Fruit fly (Drosophila melanogaster): ENCODE measurements around the gene Plzf.

The Plzf gene

DNA sequence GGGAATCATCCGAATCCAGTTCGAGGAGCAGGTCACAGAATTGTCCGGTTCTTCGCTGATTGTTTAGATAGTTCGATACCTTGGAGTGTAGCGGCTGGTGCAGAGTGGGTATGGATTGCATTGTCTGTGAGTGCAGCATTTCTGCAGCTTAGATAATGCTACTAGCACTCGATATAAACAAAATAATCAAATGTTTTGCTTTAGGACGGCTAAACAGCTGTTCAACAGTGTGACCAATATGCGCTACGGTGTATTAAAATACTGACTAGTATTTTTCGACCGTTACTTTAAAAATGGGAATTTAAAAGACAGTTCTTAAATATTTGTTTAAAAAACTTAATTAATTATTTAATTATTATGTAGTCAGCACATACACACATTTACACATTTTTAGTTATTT is at the start of gene Plzf:
Plzf (minus strand) TSS at position 196 of the 400 bp plus-strand sequence.
- TF ChIP-seq Dll (optimal IDR thresholded peaks at IDR 0.05) (no peak), CG8478 (optimal IDR thresholded peaks at IDR 0.05) (no peak), psq (optimal IDR thresholded peaks at IDR 0.05) (no peak), EcR (GFP tag; optimal IDR thresholded peaks at IDR 0.05) (no peak), pan (optimal IDR thresholded peaks at IDR 0.05) (no peak), usp (GFP tag; optimal IDR thresholded peaks at IDR 0.05) (no peak)

DNA sequence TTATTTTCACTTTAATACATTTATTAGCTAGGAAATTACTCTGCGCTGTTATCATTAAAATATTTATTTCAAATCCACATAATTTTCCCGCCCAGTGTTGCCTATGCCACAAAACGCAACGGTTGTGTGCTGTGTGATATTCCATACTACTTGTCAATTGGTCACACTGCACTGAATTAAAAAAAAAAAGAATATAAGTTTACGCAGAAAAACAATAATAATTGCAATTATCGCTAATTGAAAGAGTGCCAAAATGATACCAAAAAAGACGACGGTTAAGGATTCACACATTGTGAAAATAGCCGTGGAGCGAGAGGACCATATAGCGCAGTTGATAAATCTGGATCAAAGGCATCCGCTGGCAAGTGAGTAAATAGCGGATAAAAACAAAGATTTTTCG is 49.0 kb upstream of the Plzf start, which contains the start of gene Ced-12:
Ced-12 (plus strand) TSS at position 141 of the 400 bp plus-strand sequence.
- no peak for TF ChIP-seq pan (optimal IDR thresholded peaks at IDR 0.05)

DNA sequence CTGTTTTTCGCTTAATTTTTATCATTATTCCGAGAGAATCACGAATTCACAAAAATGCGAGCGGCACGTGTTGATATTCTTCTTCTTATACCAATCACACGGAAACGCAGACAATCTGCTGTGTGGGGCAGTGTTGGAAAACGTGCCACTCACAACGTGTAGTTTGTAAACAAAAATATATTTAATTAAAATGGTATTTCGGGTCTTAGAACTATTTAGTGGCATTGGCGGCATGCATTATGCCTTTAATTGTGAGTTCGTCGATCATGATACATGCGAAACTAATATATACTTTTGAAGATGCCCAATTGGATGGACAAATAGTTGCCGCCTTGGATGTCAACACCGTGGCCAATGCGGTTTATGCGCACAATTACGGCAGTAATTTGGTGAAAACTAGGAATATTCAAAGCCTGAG is 47.7 kb upstream of the Plzf start, which contains the start of the genes CG6712 and Mt2:
CG6712 (minus strand) TSS at position 116 of the 418 bp plus-strand sequence.
Mt2 (plus strand) TSS at position 130 of the 418 bp plus-strand sequence.
- TF ChIP-seq pan (optimal IDR thresholded peaks at IDR 0.05), result no peak
- TF ChIP-seq psq (optimal IDR thresholded peaks at IDR 0.05), result no peak
- no peak for TF ChIP-seq CG8478 (optimal IDR thresholded peaks at IDR 0.05)
- TF ChIP-seq usp (GFP tag; optimal IDR thresholded peaks at IDR 0.05), result no peak
- no peak for TF ChIP-seq EcR (GFP tag; optimal IDR thresholded peaks at IDR 0.05)
- no peak for TF ChIP-seq Dll (optimal IDR thresholded peaks at IDR 0.05)

DNA sequence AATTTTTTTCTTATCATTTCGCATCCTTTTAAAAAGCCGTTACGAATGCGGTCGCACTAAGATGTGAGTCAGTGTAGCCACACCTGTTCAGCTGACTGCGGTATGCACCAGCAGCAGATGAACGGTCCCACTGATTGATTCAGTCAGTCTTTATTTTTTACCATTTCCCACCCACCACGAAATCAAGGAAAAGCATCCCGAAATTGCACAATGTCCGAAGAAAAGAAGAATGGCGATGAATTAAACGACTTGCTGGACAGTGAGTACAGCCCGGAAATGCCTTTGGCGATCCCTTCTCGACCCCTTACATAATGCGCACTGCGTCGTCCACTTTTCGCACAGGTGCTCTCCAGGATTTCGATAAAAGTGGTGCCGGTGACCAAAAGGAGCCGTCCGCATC is 44.9 kb upstream of the Plzf start:
- TF ChIP-seq Dll (optimal IDR thresholded peaks at IDR 0.05), result no peak
- no peak for TF ChIP-seq pan (optimal IDR thresholded peaks at IDR 0.05)
- no peak for TF ChIP-seq CG8478 (optimal IDR thresholded peaks at IDR 0.05)
- no peak for TF ChIP-seq usp (GFP tag; optimal IDR thresholded peaks at IDR 0.05)
- TF ChIP-seq EcR (GFP tag; optimal IDR thresholded peaks at IDR 0.05), result no peak
- no peak for TF ChIP-seq psq (optimal IDR thresholded peaks at IDR 0.05)

DNA sequence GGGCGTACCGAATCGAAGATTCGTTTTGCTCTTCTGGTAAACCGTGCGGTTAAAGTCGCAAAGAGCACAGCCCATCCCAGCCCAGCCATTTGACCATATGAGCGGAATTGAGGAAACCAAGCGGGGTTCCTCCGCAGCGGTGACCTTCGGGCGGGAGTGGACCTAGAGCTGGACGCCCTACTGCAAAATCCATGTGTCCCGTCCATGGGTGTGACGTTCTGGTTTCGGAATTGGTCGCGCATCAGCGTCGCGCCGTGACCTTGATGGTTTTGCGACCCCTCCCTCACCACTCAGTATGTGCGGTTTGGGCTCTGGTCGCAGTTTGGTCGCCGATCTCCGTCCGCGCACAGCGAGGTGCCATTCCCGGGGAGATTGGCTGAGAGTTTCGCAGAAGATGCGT is 44.0 kb upstream of the Plzf start:
- TF ChIP-seq pan (optimal IDR thresholded peaks at IDR 0.05) (no peak), usp (GFP tag; optimal IDR thresholded peaks at IDR 0.05) (no peak), Dll (optimal IDR thresholded peaks at IDR 0.05) (no peak), psq (optimal IDR thresholded peaks at IDR 0.05) (no peak), CG8478 (optimal IDR thresholded peaks at IDR 0.05) (no peak), EcR (GFP tag; optimal IDR thresholded peaks at IDR 0.05) (no peak)

DNA sequence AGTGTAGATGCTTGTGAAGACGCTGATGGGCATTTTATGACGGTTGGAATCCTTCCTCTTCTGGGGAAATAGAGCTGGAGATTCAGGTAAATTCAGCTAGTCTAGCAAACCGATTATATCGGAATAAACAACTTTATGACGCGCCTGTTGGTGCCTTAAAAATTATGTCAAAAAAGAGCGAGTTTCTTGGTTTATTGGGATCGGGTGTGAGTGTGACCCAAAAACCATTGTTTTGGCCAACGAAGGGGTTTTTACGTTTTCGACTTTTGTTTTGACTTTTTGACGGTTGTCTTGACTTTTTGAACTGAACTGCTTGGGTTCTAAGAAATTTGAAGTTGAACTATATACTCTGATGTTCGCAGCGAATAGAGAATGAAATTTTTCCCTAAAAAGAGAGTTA is 43.3 kb upstream of the Plzf start:
- TF ChIP-seq psq (optimal IDR thresholded peaks at IDR 0.05) (no peak), pan (optimal IDR thresholded peaks at IDR 0.05) (no peak), Dll (optimal IDR thresholded peaks at IDR 0.05) (no peak), EcR (GFP tag; optimal IDR thresholded peaks at IDR 0.05) (no peak), CG8478 (optimal IDR thresholded peaks at IDR 0.05) (no peak), usp (GFP tag; optimal IDR thresholded peaks at IDR 0.05) (no peak)

DNA sequence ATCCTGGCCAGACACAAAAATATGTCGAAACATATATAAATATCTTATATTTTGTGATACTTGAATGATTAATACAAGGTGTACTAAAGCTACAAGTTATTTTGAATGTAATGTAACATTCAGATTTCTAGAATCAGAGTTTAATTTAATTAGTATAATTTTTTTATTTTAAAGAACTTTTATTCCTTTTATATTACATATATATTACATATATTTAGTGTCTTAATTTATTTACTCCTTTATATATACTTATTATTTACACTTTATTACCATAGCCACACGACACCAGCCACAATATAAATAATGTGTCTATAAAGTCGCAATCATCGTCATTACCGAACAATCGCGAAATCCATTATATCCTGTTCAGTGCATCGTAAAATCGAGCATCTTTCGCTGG is 42.8 kb upstream of the Plzf start, which contains the start of gene Pex19:
Pex19 (plus strand) TSS at position 301 of the 400 bp plus-strand sequence.
- TF ChIP-seq pan (optimal IDR thresholded peaks at IDR 0.05), result no peak
- no peak for TF ChIP-seq Dll (optimal IDR thresholded peaks at IDR 0.05)
- TF ChIP-seq CG8478 (optimal IDR thresholded peaks at IDR 0.05), result no peak
- no peak for TF ChIP-seq psq (optimal IDR thresholded peaks at IDR 0.05)
- TF ChIP-seq usp (GFP tag; optimal IDR thresholded peaks at IDR 0.05), result no peak

DNA sequence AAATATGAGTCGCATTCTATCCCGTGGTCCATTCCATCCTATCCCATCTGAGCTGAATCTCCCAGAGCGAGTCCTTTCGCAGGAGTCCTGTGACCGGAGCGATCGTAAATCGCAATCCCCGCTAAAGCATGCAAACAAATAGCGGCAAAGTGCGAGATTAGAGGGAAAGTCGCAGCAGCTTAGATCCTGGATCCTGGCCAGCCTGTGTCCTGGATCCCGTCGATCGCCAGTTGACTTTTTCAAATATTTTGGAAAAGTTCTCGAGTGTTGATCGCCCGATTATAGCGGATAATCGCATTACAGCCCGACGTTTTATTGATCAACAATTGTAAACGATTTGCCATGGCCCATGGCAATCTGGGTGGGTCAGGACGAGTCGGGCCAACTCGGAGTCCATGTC is 40.4 kb upstream of the Plzf start:
- TF ChIP-seq EcR (GFP tag; optimal IDR thresholded peaks at IDR 0.05), result no peak
- TF ChIP-seq Dll (optimal IDR thresholded peaks at IDR 0.05), result no peak
- no peak for TF ChIP-seq CG8478 (optimal IDR thresholded peaks at IDR 0.05)
- TF ChIP-seq usp (GFP tag; optimal IDR thresholded peaks at IDR 0.05), result no peak
- TF ChIP-seq pan (optimal IDR thresholded peaks at IDR 0.05), result no peak
- no peak for TF ChIP-seq psq (optimal IDR thresholded peaks at IDR 0.05)

DNA sequence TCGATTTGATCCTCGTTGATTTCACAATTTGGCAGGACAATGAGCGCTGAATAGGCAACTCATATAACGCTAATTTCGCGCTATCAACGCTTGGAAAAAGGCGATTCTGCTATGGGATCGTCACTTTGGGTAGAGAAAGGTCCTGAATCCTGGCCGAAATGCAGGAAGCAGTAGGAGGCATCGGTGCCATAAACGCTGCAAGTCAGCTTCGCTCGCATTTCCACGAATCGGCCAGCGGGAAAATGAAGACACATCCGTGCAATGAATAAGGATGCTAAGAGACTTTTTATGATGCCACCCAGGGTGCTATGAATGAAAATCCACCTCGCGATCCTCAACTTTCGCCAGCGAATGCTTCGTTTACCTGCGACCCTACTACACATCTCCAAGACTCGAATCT is 38.7 kb upstream of the Plzf start:
- no peak for TF ChIP-seq CG8478 (optimal IDR thresholded peaks at IDR 0.05)
- no peak for TF ChIP-seq usp (GFP tag; optimal IDR thresholded peaks at IDR 0.05)

DNA sequence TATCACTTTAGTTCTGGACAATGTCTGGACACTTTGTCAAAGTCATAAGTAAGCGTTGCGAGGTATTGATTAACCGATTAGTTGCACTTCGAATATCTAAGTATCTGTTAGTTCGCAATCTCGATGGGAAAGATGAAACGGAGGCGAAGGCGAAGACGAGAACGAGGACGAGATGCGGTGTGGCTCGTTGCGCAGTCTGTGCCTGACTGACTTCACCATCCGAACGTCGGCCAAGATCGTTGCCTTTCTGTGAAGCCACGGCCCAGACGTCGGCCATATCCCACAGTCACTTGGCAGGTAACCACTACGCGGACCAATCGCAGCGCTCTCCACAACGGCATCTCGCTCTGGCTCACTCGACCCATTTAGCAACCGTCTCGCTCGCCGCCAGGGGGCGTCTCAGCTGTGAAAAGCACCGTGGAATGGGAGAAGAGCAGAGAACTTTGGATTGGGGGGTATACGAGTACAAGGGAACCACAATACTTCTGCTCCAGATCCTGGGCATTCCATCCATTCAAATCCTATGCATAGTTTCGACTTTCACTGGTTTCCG is 37.0 kb upstream of the Plzf start, which contains the start of gene prd:
prd (minus strand) TSS at position 209 of the 553 bp plus-strand sequence.
- no peak for TF ChIP-seq usp (GFP tag; optimal IDR thresholded peaks at IDR 0.05)
- no peak for TF ChIP-seq Dll (optimal IDR thresholded peaks at IDR 0.05)
- TF ChIP-seq EcR (GFP tag; optimal IDR thresholded peaks at IDR 0.05), result no peak
- TF ChIP-seq psq (optimal IDR thresholded peaks at IDR 0.05), result no peak
- no peak for TF ChIP-seq pan (optimal IDR thresholded peaks at IDR 0.05)
- no peak for TF ChIP-seq CG8478 (optimal IDR thresholded peaks at IDR 0.05)

DNA sequence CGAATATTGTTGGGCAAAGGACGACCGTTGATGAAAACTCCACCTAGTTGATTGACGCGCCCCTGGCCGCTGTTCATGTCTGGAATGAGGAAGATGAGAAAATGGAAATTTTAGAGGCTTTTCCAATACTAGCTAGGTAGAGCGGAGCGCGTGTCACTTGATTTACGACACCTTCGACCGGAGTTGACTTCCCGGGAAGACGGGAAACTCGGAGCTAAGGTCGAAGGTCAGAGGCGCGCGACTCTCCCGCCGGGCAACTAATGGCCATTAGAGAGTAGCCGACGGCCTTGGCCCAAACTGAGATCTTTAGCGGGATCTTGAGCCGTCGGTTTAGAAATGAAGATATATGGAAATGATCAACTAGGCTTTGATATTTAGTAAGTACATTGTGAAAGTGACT is 36.3 kb upstream of the Plzf start:
- TF ChIP-seq usp (GFP tag; optimal IDR thresholded peaks at IDR 0.05) (no peak), EcR (GFP tag; optimal IDR thresholded peaks at IDR 0.05) (no peak), Dll (optimal IDR thresholded peaks at IDR 0.05) (no peak), CG8478 (optimal IDR thresholded peaks at IDR 0.05) (no peak), psq (optimal IDR thresholded peaks at IDR 0.05) (no peak), pan (optimal IDR thresholded peaks at IDR 0.05) (no peak)

DNA sequence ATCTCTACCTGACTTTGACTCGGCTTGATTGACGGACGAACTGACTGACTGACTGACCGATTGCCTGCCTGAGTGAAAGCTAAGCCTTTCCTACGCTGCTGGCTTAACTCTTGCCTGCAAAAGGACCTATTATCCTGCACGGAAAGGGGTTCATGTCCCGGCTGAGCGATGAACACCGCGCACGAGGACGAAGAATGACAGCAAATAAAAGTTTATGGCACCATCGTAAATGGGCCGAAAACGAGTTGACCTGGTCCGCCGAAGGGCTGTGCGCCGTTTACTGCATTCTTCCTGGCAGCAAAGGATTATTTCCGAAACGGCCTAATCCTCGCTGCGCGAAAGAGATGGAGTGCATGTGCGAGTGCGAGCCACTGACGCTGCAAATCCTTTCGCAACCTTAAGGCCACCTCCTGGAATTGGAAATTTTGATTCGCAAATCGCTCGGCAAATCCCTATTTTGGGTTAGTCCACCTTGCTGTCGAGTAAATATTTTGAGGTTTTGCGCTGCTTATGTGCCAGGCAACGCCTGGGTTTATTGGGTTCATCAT is 32.5 kb upstream of the Plzf start:
- TF ChIP-seq pan (optimal IDR thresholded peaks at IDR 0.05) (no peak), usp (GFP tag; optimal IDR thresholded peaks at IDR 0.05) (no peak), EcR (GFP tag; optimal IDR thresholded peaks at IDR 0.05) (no peak), Dll (optimal IDR thresholded peaks at IDR 0.05) (no peak), CG8478 (optimal IDR thresholded peaks at IDR 0.05) (no peak), psq (optimal IDR thresholded peaks at IDR 0.05) (no peak)
